Worm (Caenorhabditis elegans): ENCODE results near the gene T28D9.4.

The T28D9.4 gene

DNA sequence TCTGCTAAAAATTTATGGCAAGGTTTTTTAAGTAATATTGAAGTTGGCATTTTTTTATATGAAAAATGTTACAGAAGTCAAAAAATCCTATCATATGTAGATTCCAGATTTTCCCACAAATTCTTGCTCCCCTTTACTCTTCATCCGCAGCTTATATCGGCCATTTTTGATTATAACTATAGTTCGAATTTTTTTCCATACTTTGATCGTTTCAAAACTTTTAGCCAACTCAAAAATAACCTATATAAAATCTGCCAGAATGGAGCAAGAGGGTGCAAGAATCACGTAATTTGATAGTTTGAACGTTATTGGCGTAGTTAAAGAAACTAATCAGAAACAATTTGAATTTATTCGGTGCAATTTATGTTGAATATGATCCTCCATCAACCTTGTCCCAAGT is 47.2 kb downstream of the T28D9.4 start:
- TF ChIP-seq madf-2 (tag; optimal IDR thresholded peaks at IDR 0.05), result no peak
- no peak for TF ChIP-seq K09A11.1 (tag; optimal IDR thresholded peaks at IDR 0.05; ENCODE audit: insufficient read depth)
- TF ChIP-seq mec-3 (tag; optimal IDR thresholded peaks at IDR 0.05; ENCODE audit: borderline replicate concordance), result no peak
- TF ChIP-seq ahr-1 (tag; optimal IDR thresholded peaks at IDR 0.05), result no peak
- no peak for TF ChIP-seq unc-86 (tag; optimal IDR thresholded peaks at IDR 0.05)

DNA sequence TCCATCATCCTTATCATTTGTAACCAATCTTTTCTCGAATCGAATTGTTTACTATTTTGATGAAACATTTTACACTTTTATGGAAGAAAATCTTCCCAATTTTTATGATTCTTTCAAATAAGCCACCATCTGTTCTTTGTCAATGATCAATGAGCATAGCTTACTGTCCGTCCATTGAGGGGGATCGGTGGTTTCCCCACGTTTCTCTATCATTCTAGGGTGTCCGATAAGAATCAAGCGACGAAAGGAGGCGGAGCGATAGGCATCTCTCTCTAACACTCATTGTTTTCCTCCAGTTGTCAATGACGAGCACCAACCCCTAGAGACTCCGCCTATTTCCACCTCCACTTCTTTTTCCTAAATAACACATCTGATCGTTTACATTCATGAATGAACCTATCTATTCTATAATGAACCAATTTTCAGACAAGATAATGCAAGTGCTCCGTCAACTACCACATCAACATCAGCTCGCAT is 47.8 kb downstream of the T28D9.4 start, which contains the start of gene C56E6.2:
C56E6.2 (plus strand) TSS at position 427 of the 477 bp plus-strand sequence.
- TF ChIP-seq ceh-22 (tag; optimal IDR thresholded peaks at IDR 0.05), result no peak
- peak; percentile 53 for TF ChIP-seq elt-2 (tag; optimal IDR thresholded peaks at IDR 0.05)
- TF ChIP-seq unc-55 (GFP tag; optimal IDR thresholded peaks at IDR 0.05), result peak; percentile 13

DNA sequence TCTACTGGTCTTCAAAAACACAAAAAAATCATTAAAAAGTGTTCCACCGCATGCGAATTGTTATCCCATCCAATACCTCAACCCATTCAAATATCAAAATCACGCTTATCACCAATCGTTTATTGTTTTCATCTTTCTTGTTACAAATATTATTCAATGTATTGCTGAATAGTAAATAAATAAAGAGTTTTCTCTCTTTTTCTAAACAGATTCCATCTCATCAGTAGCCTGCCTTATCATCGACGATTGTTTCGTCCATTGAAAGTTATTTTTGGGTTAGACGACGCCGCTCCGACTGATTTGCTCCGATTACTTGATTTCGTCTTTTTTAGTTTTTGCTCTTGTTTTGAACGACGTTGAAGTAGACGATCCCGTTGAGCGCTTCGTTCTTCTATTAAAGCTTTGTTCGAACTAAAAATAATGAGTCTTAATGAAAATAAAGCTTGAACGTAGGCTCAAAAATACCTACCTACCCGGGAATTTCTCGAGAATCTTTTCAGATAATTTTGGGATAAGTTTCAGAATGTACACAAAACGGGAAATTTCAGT is 49.5 kb downstream of the T28D9.4 start:
- TF ChIP-seq pat-9 (tag; optimal IDR thresholded peaks at IDR 0.05), result no peak
- TF ChIP-seq tbx-2 (tag; optimal IDR thresholded peaks at IDR 0.05), result no peak
- no peak for TF ChIP-seq unc-42 (tag; optimal IDR thresholded peaks at IDR 0.05)
- no peak for TF ChIP-seq dmd-4 (tag; optimal IDR thresholded peaks at IDR 0.05; ENCODE audit: borderline replicate concordance)
- no peak for TF ChIP-seq sox-4 (tag; optimal IDR thresholded peaks at IDR 0.05)
- TF ChIP-seq nfya-1 (tag; optimal IDR thresholded peaks at IDR 0.05), result no peak
- TF ChIP-seq hlh-6 (tag; optimal IDR thresholded peaks at IDR 0.05), result no peak
- no peak for TF ChIP-seq fax-1 (tag; optimal IDR thresholded peaks at IDR 0.05)
- TF ChIP-seq pros-1 (tag; optimal IDR thresholded peaks at IDR 0.05), result no peak
- TF ChIP-seq ceh-22 (tag; optimal IDR thresholded peaks at IDR 0.05), result no peak
- TF ChIP-seq unc-55 (GFP tag; optimal IDR thresholded peaks at IDR 0.05), result no peak
- no peak for TF ChIP-seq lim-6 (tag; optimal IDR thresholded peaks at IDR 0.05)
- TF ChIP-seq fkh-10 (GFP tag; optimal IDR thresholded peaks at IDR 0.05), result no peak
- TF ChIP-seq F13H6.1 (tag; optimal IDR thresholded peaks at IDR 0.05), result no peak
- TF ChIP-seq odd-2 (tag; optimal IDR thresholded peaks at IDR 0.05), result no peak
- no peak for TF ChIP-seq fkh-6 (tag; optimal IDR thresholded peaks at IDR 0.05)
- TF ChIP-seq syd-9 (tag; optimal IDR thresholded peaks at IDR 0.05), result no peak
